Worm (Caenorhabditis elegans) whole organism, late embryonic: ENCODE measurements around the gene Y60A3A.25.

Experiments
- ahr-1 ChIP-seq: sonication (generic microtip); optimal IDR thresholded peaks from 2 replicates; lab custom pipeline; 2016; ENCODE audit warnings: missing genetic modification characterization, missing compliant biosample characterization
- fkh-10 ChIP-seq: fragments of 150-350 bp; optimal IDR thresholded peaks from 2 replicates; lab custom pipeline; 2014; ENCODE audit warnings: missing biosample characterization, missing genetic modification reagents, missing genetic modification characterization

- no peak for TF ChIP-seq ahr-1 (tag; lab: Kevin White, UChicago)
- no peak for TF ChIP-seq fkh-10 (GFP tag; lab: Kevin White, UChicago)
These were observed 5.8 kb upstream of the Y60A3A.25 start for ce11 chrV:19999789-20000188.
